Worm (Caenorhabditis elegans): Measurements from ENCODE around the gene glc-1.

Gene glc-1

ce11 chrV:16180350-16180749 lies 39.1 kb upstream of the glc-1 start, which contains the start of gene str-106:
Gene str-106, plus strand, starts transcription at chrV:16180650.
- TF ChIP-seq nhr-237 (tag; optimal IDR thresholded peaks at IDR 0.05) (no peak), cnd-1 (tag; optimal IDR thresholded peaks at IDR 0.05) (no peak), ceh-43 (GFP tag; optimal IDR thresholded peaks at IDR 0.05) (no peak), nhr-76 (tag; optimal IDR thresholded peaks at IDR 0.05) (no peak), ceh-39 (tag; optimal IDR thresholded peaks at IDR 0.05) (no peak), lin-32 (GFP tag; optimal IDR thresholded peaks at IDR 0.05) (no peak), pha-4 (tag; optimal IDR thresholded peaks at IDR 0.05) (no peak), nhr-28 (tag; optimal IDR thresholded peaks at IDR 0.05) (no peak), M03D4.4 (tag; optimal IDR thresholded peaks at IDR 0.05) (no peak), snpc-4 (tag; optimal IDR thresholded peaks at IDR 0.05) (no peak), ztf-11 (tag; optimal IDR thresholded peaks at IDR 0.05) (no peak), lsy-2 (tag; optimal IDR thresholded peaks at IDR 0.05) (no peak), elt-1 (tag; optimal IDR thresholded peaks at IDR 0.05; ENCODE audit: borderline replicate concordance, insufficient read depth) (no peak), blmp-1 (tag; optimal IDR thresholded peaks at IDR 0.05) (no peak), mep-1 (tag; optimal IDR thresholded peaks at IDR 0.05) (no peak), mab-5 (tag; optimal IDR thresholded peaks at IDR 0.05) (no peak), unc-62 (GFP tag; optimal IDR thresholded peaks at IDR 0.05) (no peak)

- TF ChIP-seq nhr-12 (tag; optimal IDR thresholded peaks at IDR 0.05) (no peak), lin-32 (GFP tag; optimal IDR thresholded peaks at IDR 0.05) (no peak), tbx-8 (GFP tag; optimal IDR thresholded peaks at IDR 0.05) (no peak), mab-5 (tag; optimal IDR thresholded peaks at IDR 0.05) (no peak), unc-120 (tag; optimal IDR thresholded peaks at IDR 0.05; ENCODE audit: poor library complexity, severe bottlenecking) (no peak), sptf-1 (tag; optimal IDR thresholded peaks at IDR 0.05) (no peak), lsy-2 (tag; optimal IDR thresholded peaks at IDR 0.05) (no peak), flh-1 (GFP tag; optimal IDR thresholded peaks at IDR 0.05) (no peak), ces-1 (GFP tag; optimal IDR thresholded peaks at IDR 0.05) (no peak), snpc-4 (tag; optimal IDR thresholded peaks at IDR 0.05) (no peak), drap-1 (GFP tag; optimal IDR thresholded peaks at IDR 0.05) (no peak), unc-62 (GFP tag; optimal IDR thresholded peaks at IDR 0.05) (no peak)
Measured at ce11 chrV:16182110-16182509, 37.3 kb upstream of the glc-1 start, which contains the start of gene srz-13. Gene srz-13, plus strand, starts transcription at chrV:16182410.

DNA sequence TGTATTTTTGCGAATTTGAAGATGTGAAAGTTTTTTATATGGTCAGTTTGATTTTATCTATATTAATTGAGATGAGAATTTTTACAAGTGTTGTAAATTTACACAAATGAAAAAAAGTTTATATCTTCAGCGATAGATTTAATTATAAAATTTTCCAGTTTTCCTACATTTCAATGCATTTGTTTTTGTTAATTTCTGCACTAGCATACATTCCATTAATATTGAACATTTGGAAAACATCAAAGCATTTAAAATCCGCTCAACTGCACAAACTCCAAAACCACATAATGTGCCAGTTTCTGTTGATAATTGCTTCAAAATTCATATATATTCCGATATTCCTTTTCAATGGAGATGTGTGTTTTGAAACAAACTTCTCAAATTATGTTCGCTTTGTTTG lies 36.5 kb upstream of the glc-1 start, which contains the start of gene srh-277:
Gene srh-277, plus strand, starts transcription at position 301 of the 400 bp plus-strand sequence.
- TF ChIP-seq unc-39 (tag; optimal IDR thresholded peaks at IDR 0.05) (no peak), pha-4 (tag; optimal IDR thresholded peaks at IDR 0.05) (no peak), mep-1 (tag; optimal IDR thresholded peaks at IDR 0.05) (no peak), mab-5 (tag; optimal IDR thresholded peaks at IDR 0.05) (no peak), drap-1 (GFP tag; optimal IDR thresholded peaks at IDR 0.05) (no peak), cnd-1 (tag; optimal IDR thresholded peaks at IDR 0.05) (no peak), hlh-1 (tag; optimal IDR thresholded peaks at IDR 0.05) (no peak), unc-120 (tag; optimal IDR thresholded peaks at IDR 0.05; ENCODE audit: poor library complexity, severe bottlenecking) (no peak), M03D4.4 (tag; optimal IDR thresholded peaks at IDR 0.05) (no peak), lsy-2 (tag; optimal IDR thresholded peaks at IDR 0.05) (no peak), ceh-43 (GFP tag; optimal IDR thresholded peaks at IDR 0.05) (no peak)

DNA sequence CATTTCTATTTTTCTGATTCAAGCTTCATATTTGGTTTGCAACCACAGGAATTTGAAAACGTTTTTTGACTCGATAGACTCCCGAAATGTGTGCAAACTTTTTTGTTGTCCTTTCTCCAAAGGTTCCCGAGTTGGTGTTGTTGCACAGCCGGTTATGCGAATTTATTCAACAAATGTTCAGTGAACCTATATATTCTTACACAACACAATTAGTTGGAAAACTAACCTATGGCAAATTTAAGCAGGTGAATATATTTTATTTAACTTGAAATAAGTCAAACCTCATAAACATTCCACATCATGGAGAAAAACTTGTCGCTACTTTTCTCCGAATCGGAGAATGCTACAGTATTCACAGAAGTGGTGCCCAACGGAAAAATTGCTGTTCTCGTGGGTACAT lies 36.1 kb upstream of the glc-1 start, which contains the start of gene srz-14:
Gene srz-14, plus strand, starts transcription at position 301 of the 400 bp plus-strand sequence.
- TF ChIP-seq nhr-12 (tag; optimal IDR thresholded peaks at IDR 0.05) (no peak), nhr-76 (tag; optimal IDR thresholded peaks at IDR 0.05) (no peak), ztf-11 (tag; optimal IDR thresholded peaks at IDR 0.05) (no peak), ces-1 (GFP tag; optimal IDR thresholded peaks at IDR 0.05) (no peak), nhr-28 (tag; optimal IDR thresholded peaks at IDR 0.05) (no peak), blmp-1 (tag; optimal IDR thresholded peaks at IDR 0.05) (no peak)

ce11 chrV:16190485-16190884 lies 28.9 kb upstream of the glc-1 start, which contains the start of gene srh-281:
Gene srh-281, plus strand, starts transcription at chrV:16190785.
- no peak for TF ChIP-seq hlh-1 (tag; optimal IDR thresholded peaks at IDR 0.05)

- no peak for TF ChIP-seq unc-39 (tag; optimal IDR thresholded peaks at IDR 0.05)
- TF ChIP-seq drap-1 (GFP tag; optimal IDR thresholded peaks at IDR 0.05): no peak
- no peak for TF ChIP-seq nhr-237 (tag; optimal IDR thresholded peaks at IDR 0.05)
- TF ChIP-seq lin-13 (tag; optimal IDR thresholded peaks at IDR 0.05): no peak
- TF ChIP-seq ztf-11 (tag; optimal IDR thresholded peaks at IDR 0.05): no peak
Measured at ce11 chrV:16192114-16192513, 27.3 kb upstream of the glc-1 start, which contains the start of gene srh-279. Gene srh-279, plus strand, starts transcription at chrV:16192414.

Measured in whole organism, mixed stage, embryonic.